Fruit fly (Drosophila melanogaster) whole organism, wandering third instar larva: Measurements from ENCODE around the gene Sfp24Ba.

Source experiments
- Dif ChIP-seq: fragments of 200-275, 200-300 bp; sonication (Bioruptor generic); optimal IDR thresholded peaks from 2 replicates; lab custom pipeline; 2018; ENCODE audit warnings: missing biosample characterization, missing genetic modification characterization; ENCODE audit not compliant: partially characterized antibody
- Hnf4 ChIP-seq: fragments of 200-800 bp; sonication (Bioruptor generic); optimal IDR thresholded peaks from 2 replicates; lab custom pipeline; 2016; ENCODE audit warnings: missing biosample characterization, mild to moderate bottlenecking, missing genetic modification characterization
- Hr83 ChIP-seq: fragments of 200-300 bp; sonication (Bioruptor generic); optimal IDR thresholded peaks from 2 replicates; lab custom pipeline; 2016; ENCODE audit warnings: missing biosample characterization, mild to moderate bottlenecking, missing genetic modification characterization, moderate library complexity; ENCODE audit not compliant: poor library complexity, severe bottlenecking
- Myc ChIP-seq: fragments of >200 bp; optimal IDR thresholded peaks from 2 replicates; lab custom pipeline; 2017
- Vsx2 ChIP-seq: fragments of 200-300, 225-300 bp; sonication (Bioruptor generic); optimal IDR thresholded peaks from 2 replicates; lab custom pipeline; 2018; ENCODE audit warnings: missing biosample characterization, missing genetic modification characterization; ENCODE audit not compliant: partially characterized antibody
- br ChIP-seq: fragments of 200-800 bp; sonication (Bioruptor generic); optimal IDR thresholded peaks from 2 replicates; lab custom pipeline; 2016; ENCODE audit warnings: missing biosample characterization, missing genetic modification characterization
- fru ChIP-seq: fragments of 200-800 bp; sonication (Bioruptor generic); optimal IDR thresholded peaks from 3 replicates; lab custom pipeline; 2016; ENCODE audit warnings: missing biosample characterization, mild to moderate bottlenecking, missing genetic modification characterization
- jim ChIP-seq: fragments of 175-275, 200-325 bp; sonication (Bioruptor generic); optimal IDR thresholded peaks from 2 replicates; lab custom pipeline; 2016; ENCODE audit warnings: missing biosample characterization, mild to moderate bottlenecking, missing genetic modification characterization
- lola ChIP-seq: fragments of >200 bp; optimal IDR thresholded peaks from 2 replicates; lab custom pipeline; 2017; ENCODE audit warnings: missing biosample characterization, missing genetic modification characterization
- pan ChIP-seq: fragments of >200 bp; optimal IDR thresholded peaks from 2 replicates; lab custom pipeline; 2017
- psq ChIP-seq: fragments of 200-800 bp; sonication (Bioruptor generic); optimal IDR thresholded peaks from 3 replicates; lab custom pipeline; 2017; ENCODE audit warnings: missing biosample characterization, mild to moderate bottlenecking, missing genetic modification characterization, moderate library complexity
- sage ChIP-seq: fragments of 200-800 bp; sonication (Bioruptor generic); optimal IDR thresholded peaks from 2 replicates; lab custom pipeline; 2016; ENCODE audit warnings: missing biosample characterization, mild to moderate bottlenecking, missing genetic modification characterization
- sv ChIP-seq: fragments of 200-800 bp; sonication (Bioruptor generic); optimal IDR thresholded peaks from 3 replicates; lab custom pipeline; 2016; ENCODE audit warnings: missing biosample characterization, missing genetic modification characterization
- usp ChIP-seq: fragments of >200 bp; optimal IDR thresholded peaks from 2 replicates; lab custom pipeline; 2017; ENCODE audit warnings: missing biosample characterization, missing genetic modification characterization

dm6 chr2L:3669675-3670074 lies 1.3 kb upstream of the Sfp24Ba start, which contains the start of gene Sfp24Bb:
- no peak for TF ChIP-seq Hr83
- TF ChIP-seq lola (GFP tag; lab: Kevin White, UChicago): no peak
- TF ChIP-seq Vsx2: no peak
- TF ChIP-seq usp (GFP tag; lab: Kevin White, UChicago): no peak
- TF ChIP-seq psq: no peak
- TF ChIP-seq Hnf4 (GFP tag; lab: Kevin White, UChicago): no peak
- no peak for TF ChIP-seq fru
- TF ChIP-seq Dif: no peak
- no peak for TF ChIP-seq pan (lab: Kevin White, UChicago)
- no peak for TF ChIP-seq jim (GFP tag; lab: Kevin White, UChicago)
- no peak for TF ChIP-seq sage (GFP tag; lab: Kevin White, UChicago)
- no peak for TF ChIP-seq sv (GFP tag; lab: Kevin White, UChicago)
- no peak for TF ChIP-seq Myc (lab: Kevin White, UChicago)
- no peak for TF ChIP-seq br (GFP tag; lab: Kevin White, UChicago)
